Worm (Caenorhabditis elegans): ENCODE data around the gene dhs-20.

ce11 chrV:11574563-11574962 lies 29.8 kb downstream of the dhs-20 start:
- TF ChIP-seq ama-1 (optimal IDR thresholded peaks at IDR 0.05) = no peak
- no peak for TF ChIP-seq tbx-37 (GFP tag; conservative IDR thresholded peaks at IDR 0.05)
- no peak for TF ChIP-seq B0310.2 (tag; optimal IDR thresholded peaks at IDR 0.05)
- no peak for TF ChIP-seq pes-1 (GFP tag; IDR thresholded peaks at IDR 0.05)
- TF ChIP-seq ceh-36 (tag; optimal IDR thresholded peaks at IDR 0.05) = no peak
- no peak for TF ChIP-seq hmg-4 (GFP tag; optimal IDR thresholded peaks at IDR 0.05)
- TF ChIP-seq tbx-11 (GFP tag; IDR thresholded peaks at IDR 0.05) = no peak
- no peak for TF ChIP-seq aly-1 (tag; optimal IDR thresholded peaks at IDR 0.05)
- no peak for TF ChIP-seq ceh-13 (GFP tag; optimal IDR thresholded peaks at IDR 0.05)
- no peak for TF ChIP-seq scrt-1 (GFP tag; IDR thresholded peaks at IDR 0.05)
- TF ChIP-seq hnd-1 (tag; optimal IDR thresholded peaks at IDR 0.05) = no peak
- no peak for TF ChIP-seq tra-4 (tag; optimal IDR thresholded peaks at IDR 0.05)
- TF ChIP-seq hmbx-1 (tag; optimal IDR thresholded peaks at IDR 0.05) = no peak
